Worm (Caenorhabditis elegans) whole organism, L3 larva: ENCODE results near the gene dnj-24.
A peak's percentile ranks its signal among the peaks of the same experiment; 100 is the strongest.

Experiments used
- R02D3.7 ChIP-seq: fragments of 150-350 bp; optimal IDR thresholded peaks from 2 replicates; lab custom pipeline; 2014; ENCODE audit warnings: missing biosample characterization, missing genetic modification characterization
- ZK546.5 ChIP-seq: sonication (generic microtip); optimal IDR thresholded peaks from 2 replicates; lab custom pipeline; 2017; ENCODE audit warnings: missing biosample characterization, missing genetic modification characterization
- aly-2 ChIP-seq: fragments of 150-350 bp; optimal IDR thresholded peaks from 2 replicates; lab custom pipeline; 2014; ENCODE audit warnings: missing biosample characterization, missing genetic modification characterization
- ama-1 ChIP-seq: fragments of 150-350 bp; optimal IDR thresholded peaks from 2 replicates; lab custom pipeline; 2018
- ceh-16 ChIP-seq: sonication (generic microtip); optimal IDR thresholded peaks from 2 replicates; lab custom pipeline; 2017; ENCODE audit warnings: missing biosample characterization, missing genetic modification characterization
- ceh-82 ChIP-seq: fragments of 150-350 bp; optimal IDR thresholded peaks from 2 replicates; lab custom pipeline; 2014; ENCODE audit warnings: missing biosample characterization, missing genetic modification characterization
- ceh-9 ChIP-seq: sonication (generic microtip); optimal IDR thresholded peaks from 2 replicates; lab custom pipeline; 2018; ENCODE audit warnings: missing biosample characterization, missing genetic modification characterization
- daf-12 ChIP-seq: fragments of 150-350 bp; optimal IDR thresholded peaks from 2 replicates; lab custom pipeline; 2014; ENCODE audit warnings: missing biosample characterization, missing genetic modification reagents, missing genetic modification characterization
- egl-5 ChIP-seq: fragments of 150-350 bp; optimal IDR thresholded peaks from 2 replicates; lab custom pipeline; 2017; ENCODE audit warnings: missing biosample characterization, missing genetic modification reagents, missing genetic modification characterization, inconsistent platforms
- elt-2 ChIP-seq: sonication (generic microtip); optimal IDR thresholded peaks from 2 replicates; lab custom pipeline; 2016; ENCODE audit warnings: missing genetic modification reagents, mild to moderate bottlenecking, missing genetic modification characterization, missing compliant biosample characterization
- elt-3 ChIP-seq, 3 experiments: fragments of 150-350 bp in 1 of 3; sonication (generic microtip) in 2 of 3; optimal IDR thresholded peaks; 2 replicates in 2 of 3; 4 replicates in 1 of 3; lab custom pipeline; 2014 to 2017; ENCODE audit warnings: missing biosample characterization in 3 of 3, missing genetic modification characterization in 3 of 3
- eor-1 ChIP-seq, 2 experiments: fragments of 150-350 bp; optimal IDR thresholded peaks; 2 replicates each; lab custom pipeline; 2014 to 2018; ENCODE audit warnings: missing biosample characterization in 2 of 2, missing genetic modification characterization in 2 of 2
- fkh-10 ChIP-seq: sonication (generic microtip); optimal IDR thresholded peaks from 2 replicates; lab custom pipeline; 2017; ENCODE audit warnings: missing biosample characterization, missing genetic modification reagents, missing genetic modification characterization
- jun-1 ChIP-seq: fragments of 150-350 bp; optimal IDR thresholded peaks from 2 replicates; lab custom pipeline; 2014; ENCODE audit warnings: missing biosample characterization, missing genetic modification reagents, missing genetic modification characterization
- lin-15B ChIP-seq: fragments of 150-350 bp; optimal IDR thresholded peaks from 2 replicates; lab custom pipeline; 2014; ENCODE audit warnings: missing biosample characterization, missing genetic modification characterization
- lin-39 ChIP-seq: fragments of 150-350 bp; optimal IDR thresholded peaks from 2 replicates; lab custom pipeline; 2018; ENCODE audit warnings: missing biosample characterization, missing genetic modification reagents, missing genetic modification characterization
- lsy-12 ChIP-seq: sonication (generic microtip); optimal IDR thresholded peaks from 2 replicates; lab custom pipeline; 2016; ENCODE audit warnings: mild to moderate bottlenecking, missing genetic modification characterization, missing compliant biosample characterization
- mdl-1 ChIP-seq: fragments of 150-350 bp; optimal IDR thresholded peaks from 2 replicates; lab custom pipeline; 2014; ENCODE audit warnings: missing biosample characterization, missing genetic modification characterization
- nfya-1 ChIP-seq: sonication (generic microtip); optimal IDR thresholded peaks from 2 replicates; lab custom pipeline; 2017; ENCODE audit warnings: missing genetic modification characterization, mild to moderate bottlenecking, missing compliant biosample characterization, antibody characterized with exemption, moderate library complexity; ENCODE audit not compliant: insufficient read depth
- nhr-11 ChIP-seq: fragments of 150-350 bp; optimal IDR thresholded peaks from 2 replicates; lab custom pipeline; 2014; ENCODE audit warnings: missing biosample characterization, missing genetic modification characterization
- nhr-12 ChIP-seq: fragments of 150-350 bp; optimal IDR thresholded peaks from 2 replicates; lab custom pipeline; 2014; ENCODE audit warnings: missing biosample characterization, missing genetic modification characterization
- nhr-23 ChIP-seq: fragments of 150-350 bp; optimal IDR thresholded peaks from 2 replicates; lab custom pipeline; 2014; ENCODE audit warnings: missing biosample characterization, missing genetic modification reagents, missing genetic modification characterization
- nhr-237 ChIP-seq: fragments of 150-350 bp; optimal IDR thresholded peaks from 2 replicates; lab custom pipeline; 2014; ENCODE audit warnings: missing biosample characterization, missing genetic modification characterization
- nhr-25 ChIP-seq: sonication (generic microtip); optimal IDR thresholded peaks from 2 replicates; lab custom pipeline; 2017; ENCODE audit warnings: missing biosample characterization, missing genetic modification characterization
- nhr-28 ChIP-seq: fragments of 150-350 bp; optimal IDR thresholded peaks from 2 replicates; lab custom pipeline; 2014; ENCODE audit warnings: missing biosample characterization, missing genetic modification characterization
- nhr-43 ChIP-seq: sonication (generic microtip); optimal IDR thresholded peaks from 2 replicates; lab custom pipeline; 2016; ENCODE audit warnings: mild to moderate bottlenecking, missing genetic modification characterization, missing compliant biosample characterization; ENCODE audit not compliant: poor library complexity, severe bottlenecking
- nhr-67 ChIP-seq: fragments of 150-350 bp; optimal IDR thresholded peaks from 2 replicates; lab custom pipeline; 2014; ENCODE audit warnings: missing biosample characterization, missing genetic modification characterization
- nhr-77 ChIP-seq: fragments of 150-350 bp; optimal IDR thresholded peaks from 2 replicates; lab custom pipeline; 2014; ENCODE audit warnings: missing biosample characterization, missing genetic modification characterization
- skn-1 ChIP-seq: fragments of 150-350 bp; optimal IDR thresholded peaks from 2 replicates; lab custom pipeline; 2014; ENCODE audit warnings: missing biosample characterization, missing genetic modification characterization
- snpc-4 ChIP-seq: fragments of 150-350 bp; optimal IDR thresholded peaks from 2 replicates; lab custom pipeline; 2014; ENCODE audit warnings: missing biosample characterization, missing genetic modification characterization
- tbx-2 ChIP-seq: sonication (generic microtip); optimal IDR thresholded peaks from 2 replicates; lab custom pipeline; 2016; ENCODE audit warnings: mild to moderate bottlenecking, missing genetic modification characterization, missing compliant biosample characterization
- unc-62 ChIP-seq: fragments of 150-350 bp; sonication (generic microtip); optimal IDR thresholded peaks from 4 replicates; lab custom pipeline; 2014; ENCODE audit warnings: missing biosample characterization, missing genetic modification reagents, missing genetic modification characterization
- ztf-11 ChIP-seq: fragments of 150-350 bp; optimal IDR thresholded peaks from 2 replicates; lab custom pipeline; 2014; ENCODE audit warnings: missing biosample characterization, missing genetic modification characterization

The dnj-24 gene

ce11 chrIII:5423665-5424133 is at the start of gene dnj-24:
dnj-24 (minus strand) TSS chrIII:5424083.
- TF ChIP-seq ama-1 (lab: Kevin White, UChicago) = no peak
- TF ChIP-seq daf-12 = no peak
- TF ChIP-seq nhr-25 (tag; lab: Kevin White, UChicago) = peak; percentile 73
- peak; percentile 35 for TF ChIP-seq nhr-43
- peak; percentile 36 for TF ChIP-seq nhr-23

- TF ChIP-seq nhr-43 (peak; percentile 56), ZK546.5 (no peak), nhr-28 (tag; lab: Kevin White, UChicago) (no peak), nfya-1 (peak; percentile 48), nhr-23 (peak; percentile 82), tbx-2 (tag; lab: Kevin White, UChicago) (no peak), nhr-25 (tag; lab: Kevin White, UChicago) (no peak), egl-5 (no peak), unc-62 (GFP tag; lab: Kevin White, UChicago) (no peak), nhr-12 (tag; lab: Kevin White, UChicago) (no peak), eor-1 (tag; optimal IDR thresholded peaks at IDR 0.05; lab: Kevin White, UChicago) (no peak), fkh-10 (no peak)
Observed at ce11 chrIII:5472693-5473092, 48.8 kb upstream of the dnj-24 start.

- TF ChIP-seq nfya-1 (peak; percentile 99), jun-1 (tag; lab: Kevin White, UChicago) (no peak)
Observed at ce11 chrIII:5469090-5469489, 45.2 kb upstream of the dnj-24 start.

- TF ChIP-seq nhr-77 (no peak), elt-3 (tag; optimal IDR thresholded peaks at IDR 0.05; lab: Kevin White, UChicago) (peak; percentile 49 to 90 (median 88)), nhr-43 (no peak), unc-62 (GFP tag; lab: Kevin White, UChicago) (no peak), nhr-25 (tag; lab: Kevin White, UChicago) (peak; percentile 19), lin-15B (no peak)
Observed at ce11 chrIII:5464850-5465249, 41.0 kb upstream of the dnj-24 start.

- TF ChIP-seq elt-2 (tag; lab: Kevin White, UChicago) = no peak
- TF ChIP-seq ama-1 (lab: Kevin White, UChicago) = no peak
- TF ChIP-seq ceh-9 (tag; lab: Kevin White, UChicago) = no peak
- TF ChIP-seq nhr-11 (tag; lab: Kevin White, UChicago) = no peak
- TF ChIP-seq ceh-82 = no peak
- TF ChIP-seq ztf-11 (tag; lab: Kevin White, UChicago) = no peak
- no peak for TF ChIP-seq lsy-12 (tag; lab: Kevin White, UChicago)
- no peak for TF ChIP-seq snpc-4 (tag; lab: Kevin White, UChicago)
- no peak for TF ChIP-seq nhr-237 (tag; lab: Kevin White, UChicago)
- no peak for TF ChIP-seq R02D3.7
- TF ChIP-seq jun-1 (tag; lab: Kevin White, UChicago) = no peak
- TF ChIP-seq aly-2 (tag; lab: Kevin White, UChicago) = no peak
- no peak for TF ChIP-seq lin-39 (tag; lab: Kevin White, UChicago)
- TF ChIP-seq nhr-67 (tag; lab: Kevin White, UChicago) = no peak
- no peak for TF ChIP-seq mdl-1 (tag; lab: Kevin White, UChicago)
- TF ChIP-seq eor-1 (tag; optimal IDR thresholded peaks at IDR 0.05; lab: Kevin White, UChicago) = no peak
- TF ChIP-seq ceh-16 (tag; lab: Kevin White, UChicago) = no peak
- TF ChIP-seq, all 47 proteins: peak for 0
Observed at ce11 chrIII:5464077-5464476, 40.2 kb upstream of the dnj-24 start, which contains the start of gene F48E8.2. F48E8.2 (plus strand) TSS chrIII:5464377.

ce11 chrIII:5461079-5461478 is 37.2 kb upstream of the dnj-24 start, which contains the start of gene F48E8.3:
F48E8.3 (plus strand) TSS chrIII:5461379.
- TF ChIP-seq ceh-16 (tag; lab: Kevin White, UChicago) (no peak), skn-1 (tag; lab: Kevin White, UChicago) (no peak)
